Worm (Caenorhabditis elegans): ENCODE data around the gene T24A6.17.
"Not testable (repeated sequence)": the region's sequence is repeated elsewhere in the genome, so short reads cannot be mapped to it uniquely, and the experiment has no call there.

DNA sequence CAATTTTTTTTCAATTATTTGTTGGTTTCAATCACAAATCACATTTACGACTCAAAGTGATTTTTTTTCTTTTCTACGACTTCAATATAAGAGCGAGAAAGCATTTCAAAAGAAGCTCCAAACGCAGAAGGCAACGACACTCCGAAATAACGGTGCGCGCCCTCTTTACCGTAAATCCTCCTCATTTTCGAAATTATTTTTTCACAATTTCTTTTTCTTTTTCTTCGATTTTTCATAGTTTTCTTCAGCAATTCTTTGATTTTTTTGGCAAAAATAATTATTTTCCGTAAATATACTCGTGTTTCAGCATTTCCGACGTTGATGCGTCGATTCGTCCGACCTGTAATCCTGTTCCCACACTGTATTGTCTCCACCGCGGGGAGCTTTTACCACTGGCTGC lies 6.5 kb upstream of the T24A6.17 start, which contains the start of gene F40C5.2:
- not testable (repeated sequence) for TF ChIP-seq pqm-1, skn-1, ceh-28 (tag; optimal IDR thresholded peaks at IDR 0.05)

All from whole organism, L3 larva.